Worm (Caenorhabditis elegans) whole organism, L1 larva: Measurements from ENCODE around the gene F22B7.9.

Experiments used
- C16A3.4 ChIP-seq: fragments of 150-350 bp; optimal IDR thresholded peaks from 2 replicates; lab custom pipeline; 2014; ENCODE audit warnings: missing biosample characterization, missing genetic modification characterization
- Y116A8C.19 ChIP-seq: sonication (generic microtip); optimal IDR thresholded peaks from 2 replicates; lab custom pipeline; 2016; ENCODE audit warnings: missing compliant biosample characterization, missing genetic modification characterization, borderline replicate concordance
- aly-2 ChIP-seq: fragments of 150-350 bp; optimal IDR thresholded peaks from 2 replicates; lab custom pipeline; 2014; ENCODE audit warnings: missing biosample characterization, missing genetic modification characterization
- ama-1 ChIP-seq: fragments of 150-350 bp; optimal IDR thresholded peaks from 2 replicates; lab custom pipeline; 2014
- blmp-1 ChIP-seq: fragments of 150-350 bp; optimal IDR thresholded peaks from 2 replicates; lab custom pipeline; 2014; ENCODE audit warnings: missing biosample characterization, missing genetic modification characterization
- ceh-82 ChIP-seq, 3 experiments: fragments of 150-350 bp in 1 of 3; sonication (generic microtip) in 2 of 3; optimal IDR thresholded peaks; 2 replicates each; lab custom pipeline; 2014 to 2017; ENCODE audit warnings: missing biosample characterization in 3 of 3, missing genetic modification characterization in 3 of 3
- ceh-88 ChIP-seq: fragments of 200-800 bp; sonication (Bioruptor generic); IDR thresholded peaks from 2 replicates; pipeline ENCODE4 v1.3.6; 2022; ENCODE audit warnings: missing genetic modification characterization, missing compliant biosample characterization
- ces-1 ChIP-seq: fragments of 150-350 bp; optimal IDR thresholded peaks from 2 replicates; lab custom pipeline; 2014; ENCODE audit warnings: missing biosample characterization, missing genetic modification reagents, missing genetic modification characterization
- dpl-1 ChIP-seq, 3 experiments: fragments of 150-350 bp in 2 of 3; sonication (generic microtip) in 1 of 3; optimal IDR thresholded peaks; 2 replicates each; lab custom pipeline; 2014 to 2017; ENCODE audit warnings: missing biosample characterization in 3 of 3, missing genetic modification characterization in 3 of 3, missing genetic modification reagents in 3 of 3
- dsc-1 ChIP-seq: sonication (generic microtip); optimal IDR thresholded peaks from 2 replicates; lab custom pipeline; 2016; ENCODE audit warnings: mild to moderate bottlenecking, missing genetic modification characterization, missing compliant biosample characterization
- efl-1 ChIP-seq, 4 experiments: fragments of 150-350 bp; optimal IDR thresholded peaks in 3 of 4; peaks in 1 of 4; 1 replicate in 1 of 4; 2 replicates in 3 of 4; lab custom pipeline; 2014; ENCODE audit warnings: missing biosample characterization in 2 of 4, missing genetic modification characterization in 2 of 4, missing genetic modification reagents in 2 of 4
- egl-13 ChIP-seq: sonication (generic microtip); optimal IDR thresholded peaks from 2 replicates; lab custom pipeline; 2016; ENCODE audit warnings: missing genotype, missing genetic modification reagents, missing genetic modification characterization, missing compliant biosample characterization
- egl-27 ChIP-seq, 2 experiments: fragments of 150-350 bp in 1 of 2; sonication (generic microtip); optimal IDR thresholded peaks; 3 replicates each; lab custom pipeline; 2017 to 2018; ENCODE audit warnings: missing biosample characterization in 2 of 2, missing genetic modification characterization in 2 of 2, missing genetic modification reagents in 2 of 2
- elt-2 ChIP-seq: sonication (generic microtip); optimal IDR thresholded peaks from 2 replicates; lab custom pipeline; 2016; ENCODE audit warnings: missing genetic modification characterization, mild to moderate bottlenecking, inconsistent platforms, missing compliant biosample characterization, missing genetic modification reagents
- elt-3 ChIP-seq, 6 experiments: fragments of 150-350 bp in 1 of 6; sonication (generic microtip); optimal IDR thresholded peaks; 2 replicates each; lab custom pipeline; 2017 to 2018; ENCODE audit warnings: missing biosample characterization in 6 of 6, missing genetic modification characterization in 6 of 6, inconsistent platforms in 1 of 6
- hlh-17 ChIP-seq: fragments of 200-800 bp; sonication (Bioruptor generic); optimal IDR thresholded peaks from 2 replicates; lab custom pipeline; 2018; ENCODE audit warnings: missing genetic modification characterization, mild to moderate bottlenecking, missing compliant biosample characterization, moderate library complexity, borderline replicate concordance
- jun-1 ChIP-seq: fragments of 150-350 bp; optimal IDR thresholded peaks from 2 replicates; lab custom pipeline; 2014; ENCODE audit warnings: missing biosample characterization, missing genetic modification reagents, missing genetic modification characterization
- lin-13 ChIP-seq: fragments of 150-350 bp; optimal IDR thresholded peaks from 2 replicates; lab custom pipeline; 2014; ENCODE audit warnings: missing biosample characterization, missing genetic modification reagents, missing genetic modification characterization
- lin-14 ChIP-seq: fragments of 200-800 bp; sonication (Bioruptor generic); optimal IDR thresholded peaks from 2 replicates; lab custom pipeline; 2018; ENCODE audit warnings: mild to moderate bottlenecking, missing genetic modification characterization, moderate library complexity, missing compliant biosample characterization
- lin-35 ChIP-seq, 2 experiments: fragments of 150-350 bp; optimal IDR thresholded peaks; 2 replicates each; lab custom pipeline; 2014; ENCODE audit warnings: missing biosample characterization in 2 of 2, missing genetic modification characterization in 2 of 2, missing genetic modification reagents in 2 of 2
- lin-39 ChIP-seq: fragments of 150-350 bp; optimal IDR thresholded peaks from 2 replicates; lab custom pipeline; 2014; ENCODE audit warnings: missing biosample characterization, missing genetic modification reagents, missing genetic modification characterization
- lsy-2 ChIP-seq, 2 experiments: fragments of 150-350 bp; optimal IDR thresholded peaks; 2 replicates each; lab custom pipeline; 2014; ENCODE audit warnings: missing biosample characterization in 2 of 2, missing genetic modification characterization in 2 of 2
- mdl-1 ChIP-seq, 2 experiments: fragments of 150-350 bp; optimal IDR thresholded peaks; 2 replicates each; lab custom pipeline; 2014 to 2017; ENCODE audit warnings: missing biosample characterization in 2 of 2, missing genetic modification characterization in 2 of 2, inconsistent platforms in 1 of 2
- nhr-11 ChIP-seq: fragments of 150-350 bp; optimal IDR thresholded peaks from 2 replicates; lab custom pipeline; 2014; ENCODE audit warnings: missing biosample characterization, missing genetic modification characterization
- nhr-12 ChIP-seq: sonication (generic microtip); optimal IDR thresholded peaks from 2 replicates; lab custom pipeline; 2017; ENCODE audit warnings: missing biosample characterization, missing genetic modification characterization
- nhr-19 ChIP-seq: fragments of 200-800 bp; sonication (Bioruptor generic); conservative IDR thresholded peaks from 2 replicates; pipeline ENCODE4 v1.3.6; 2022; ENCODE audit warnings: missing genetic modification characterization, missing compliant biosample characterization
- nhr-20 ChIP-seq: sonication (generic microtip); optimal IDR thresholded peaks from 2 replicates; lab custom pipeline; 2016; ENCODE audit warnings: mild to moderate bottlenecking, missing genetic modification characterization, missing compliant biosample characterization
- nhr-47 ChIP-seq: sonication (generic microtip); optimal IDR thresholded peaks from 2 replicates; lab custom pipeline; 2016; ENCODE audit warnings: mild to moderate bottlenecking, missing genetic modification characterization, moderate library complexity, missing compliant biosample characterization
- nhr-71 ChIP-seq: sonication (generic microtip); optimal IDR thresholded peaks from 2 replicates; lab custom pipeline; 2016; ENCODE audit warnings: mild to moderate bottlenecking, missing genetic modification characterization, moderate library complexity, missing compliant biosample characterization
- nhr-76 ChIP-seq: sonication (generic microtip); optimal IDR thresholded peaks from 2 replicates; lab custom pipeline; 2017; ENCODE audit warnings: missing biosample characterization, missing genetic modification characterization
- nhr-77 ChIP-seq: fragments of 150-350 bp; optimal IDR thresholded peaks from 2 replicates; lab custom pipeline; 2014; ENCODE audit warnings: missing biosample characterization, missing genetic modification characterization
- nhr-84 ChIP-seq: sonication (generic microtip); optimal IDR thresholded peaks from 2 replicates; lab custom pipeline; 2017; ENCODE audit warnings: missing biosample characterization, missing genetic modification characterization
- nhr-85 ChIP-seq: sonication (generic microtip); peaks from one replicate; lab custom pipeline; 2016; ENCODE audit warnings: missing genetic modification characterization, inconsistent platforms, missing compliant biosample characterization
- nhr-90 ChIP-seq: sonication (generic microtip); optimal IDR thresholded peaks from 2 replicates; lab custom pipeline; 2016; ENCODE audit warnings: mild to moderate bottlenecking, missing genetic modification characterization, missing compliant biosample characterization; ENCODE audit not compliant: poor library complexity
- rnt-1 ChIP-seq: sonication (generic microtip); optimal IDR thresholded peaks from 2 replicates; lab custom pipeline; 2016; ENCODE audit warnings: mild to moderate bottlenecking, missing genetic modification characterization, moderate library complexity, missing compliant biosample characterization
- skn-1 ChIP-seq: fragments of 150-350 bp; optimal IDR thresholded peaks from 2 replicates; lab custom pipeline; 2014; ENCODE audit warnings: missing biosample characterization, missing genetic modification characterization
- snu-23 ChIP-seq: sonication (generic microtip); optimal IDR thresholded peaks from 2 replicates; lab custom pipeline; 2016; ENCODE audit warnings: missing genetic modification characterization, missing compliant biosample characterization
- sptf-1 ChIP-seq: fragments of 150-350 bp; optimal IDR thresholded peaks from 2 replicates; lab custom pipeline; 2014; ENCODE audit warnings: missing biosample characterization, missing genetic modification characterization
- swsn-7 ChIP-seq: sonication (generic microtip); optimal IDR thresholded peaks from 2 replicates; lab custom pipeline; 2016; ENCODE audit warnings: missing genetic modification characterization, missing compliant biosample characterization
- tbx-2 ChIP-seq: sonication (generic microtip); optimal IDR thresholded peaks from 2 replicates; lab custom pipeline; 2016; ENCODE audit warnings: missing genetic modification characterization, missing compliant biosample characterization
- unc-30 ChIP-seq: sonication (generic microtip); optimal IDR thresholded peaks from 2 replicates; lab custom pipeline; 2017; ENCODE audit warnings: missing biosample characterization, missing genetic modification characterization
- unc-62 ChIP-seq: fragments of 150-350 bp; optimal IDR thresholded peaks from 2 replicates; lab custom pipeline; 2014; ENCODE audit warnings: missing biosample characterization, missing genetic modification reagents, missing genetic modification characterization
- unc-98 ChIP-seq: fragments of 200-800 bp; sonication (Bioruptor generic); IDR thresholded peaks from 2 replicates; pipeline ENCODE4 v1.3.6; 2022; ENCODE audit warnings: missing genetic modification characterization, missing compliant biosample characterization
- vab-15 ChIP-seq: sonication (generic microtip); optimal IDR thresholded peaks from 2 replicates; lab custom pipeline; 2017; ENCODE audit warnings: missing genotype, mild to moderate bottlenecking, missing genetic modification characterization, missing compliant biosample characterization
- ztf-11 ChIP-seq, 2 experiments: sonication (generic microtip); optimal IDR thresholded peaks; 2 replicates each; lab custom pipeline; 2016 to 2017; ENCODE audit warnings: missing genetic modification characterization in 2 of 2, missing biosample characterization in 1 of 2, missing compliant biosample characterization in 1 of 2
- ztf-4 ChIP-seq: fragments of 150-350 bp; optimal IDR thresholded peaks from 2 replicates; lab custom pipeline; 2014; ENCODE audit warnings: missing biosample characterization, missing genetic modification characterization

F22B7.9 gene

ce11 chrIII:8653875-8654386 lies at the start of gene F22B7.9:
F22B7.9 (minus strand) TSS chrIII:8653925.
- TF ChIP-seq nhr-76 (tag; lab: Kevin White, UChicago) (no peak), elt-2 (peak; percentile 54), rnt-1 (peak; percentile 11), elt-3 (tag; optimal IDR thresholded peaks at IDR 0.05; lab: Kevin White, UChicago) (peak in 2 of 6 experiments; percentile 38 to 51), nhr-90 (tag; lab: Kevin White, UChicago) (peak; percentile 20), nhr-85 (tag; lab: Kevin White, UChicago) (peak; percentile 81), dsc-1 (tag; lab: Kevin White, UChicago) (no peak), egl-13 (tag; lab: Kevin White, UChicago) (no peak), lsy-2 (tag; optimal IDR thresholded peaks at IDR 0.05; lab: Kevin White, UChicago) (peak in 1 of 2 experiments; percentile 18), C16A3.4 (tag; lab: Kevin White, UChicago) (peak; percentile 10), ama-1 (lab: Kevin White, UChicago) (peak; percentile 83), ceh-88 (GFP tag; lab: Robert Waterston, UW) (0 out of 2 replicates have a peak, but pooled peaks have one; percentile 12), nhr-71 (tag; lab: Kevin White, UChicago) (peak; percentile 54), ztf-11 (tag; optimal IDR thresholded peaks at IDR 0.05; lab: Kevin White, UChicago) (no peak), tbx-2 (tag; lab: Kevin White, UChicago) (peak; percentile 23), unc-98 (GFP tag; lab: Robert Waterston, UW) (no peak), efl-1 (optimal IDR thresholded peaks at IDR 0.05; lab: Kevin White, UChicago) (no peak), efl-1 (GFP tag; optimal IDR thresholded peaks at IDR 0.05 in 1 of 2; lab: Kevin White, UChicago) (peak in 1 of 2 experiments; percentile 16), ces-1 (GFP tag; lab: Kevin White, UChicago) (no peak), aly-2 (tag; lab: Kevin White, UChicago) (no peak), jun-1 (tag; lab: Kevin White, UChicago) (no peak), lin-35 (GFP tag; optimal IDR thresholded peaks at IDR 0.05; lab: Kevin White, UChicago) (peak in 1 of 2 experiments; percentile 34), nhr-47 (tag; lab: Kevin White, UChicago) (peak; percentile 30), snu-23 (GFP tag; lab: Kevin White, UChicago) (peak; percentile 35), skn-1 (tag; lab: Kevin White, UChicago) (peak; percentile 0), ztf-4 (tag; lab: Kevin White, UChicago) (no peak), dpl-1 (GFP tag; optimal IDR thresholded peaks at IDR 0.05; lab: Kevin White, UChicago) (peak in 1 of 3 experiments; percentile 9), nhr-11 (tag; lab: Kevin White, UChicago) (no peak), Y116A8C.19 (tag; lab: Kevin White, UChicago) (no peak), nhr-19 (peak; percentile 42), nhr-77 (tag; lab: Kevin White, UChicago) (peak; percentile 4), nhr-20 (tag; lab: Kevin White, UChicago) (peak; percentile 71), lin-14 (peak; percentile 26), mdl-1 (tag; optimal IDR thresholded peaks at IDR 0.05; lab: Kevin White, UChicago) (peak in 1 of 2 experiments; percentile 53), sptf-1 (tag; lab: Kevin White, UChicago) (no peak)
- TF ChIP-seq, all 84 proteins: peak for 22

- TF ChIP-seq ceh-88 (GFP tag; lab: Robert Waterston, UW) (no peak), nhr-84 (tag; lab: Kevin White, UChicago) (no peak), mdl-1 (tag; optimal IDR thresholded peaks at IDR 0.05; lab: Kevin White, UChicago) (peak in 1 of 2 experiments; percentile 58), jun-1 (tag; lab: Kevin White, UChicago) (no peak), blmp-1 (tag; lab: Kevin White, UChicago) (peak; percentile 63), nhr-76 (tag; lab: Kevin White, UChicago) (no peak), nhr-12 (no peak), lin-13 (GFP tag; lab: Kevin White, UChicago) (no peak), lin-39 (tag; lab: Kevin White, UChicago) (no peak), nhr-77 (tag; lab: Kevin White, UChicago) (peak; percentile 3), ceh-82 (tag; optimal IDR thresholded peaks at IDR 0.05; lab: Kevin White, UChicago) (peak in 2 of 3 experiments; percentile 7 to 63), sptf-1 (tag; lab: Kevin White, UChicago) (no peak), vab-15 (tag; lab: Kevin White, UChicago) (no peak), swsn-7 (no peak), lin-14 (peak; percentile 49), unc-30 (tag; lab: Kevin White, UChicago) (no peak), elt-3 (tag; optimal IDR thresholded peaks at IDR 0.05; lab: Kevin White, UChicago) (peak in 2 of 6 experiments; percentile 1 to 36), ztf-4 (tag; lab: Kevin White, UChicago) (no peak), ztf-11 (tag; optimal IDR thresholded peaks at IDR 0.05; lab: Kevin White, UChicago) (peak in 1 of 2 experiments; percentile 58), Y116A8C.19 (tag; lab: Kevin White, UChicago) (no peak), unc-62 (GFP tag; lab: Kevin White, UChicago) (no peak), hlh-17 (no peak), dpl-1 (GFP tag; optimal IDR thresholded peaks at IDR 0.05; lab: Kevin White, UChicago) (peak; percentile 73 to 89 (median 83)), egl-27 (tag; optimal IDR thresholded peaks at IDR 0.05; lab: Kevin White, UChicago) (no peak), skn-1 (tag; lab: Kevin White, UChicago) (peak; percentile 66)
Observed at ce11 chrIII:8700289-8700957, 46.7 kb upstream of the F22B7.9 start, which contains the start of the genes sdz-1 and vps-33.1. sdz-1 (minus strand) TSS chrIII:8700339. vps-33.1 (plus strand) TSS chrIII:8700927.
